Worm (Caenorhabditis elegans) whole organism, late embryonic: ENCODE data around the gene F41G3.10.

ENCODE experiments used
- C08G9.2 ChIP-seq: sonication (generic microtip); optimal IDR thresholded peaks from 2 replicates; lab custom pipeline; 2016; ENCODE audit warnings: mild to moderate bottlenecking, missing genetic modification characterization, moderate library complexity, missing compliant biosample characterization
- C38D4.7 ChIP-seq: fragments of 200-800 bp; sonication (Bioruptor generic); optimal IDR thresholded peaks from 2 replicates; lab custom pipeline; 2018; ENCODE audit warnings: mild to moderate bottlenecking, missing genetic modification characterization, moderate library complexity, missing compliant biosample characterization
- K09A11.1 ChIP-seq: sonication (generic microtip); optimal IDR thresholded peaks from 2 replicates; lab custom pipeline; 2017; ENCODE audit warnings: antibody characterized with exemption, mild to moderate bottlenecking, missing genetic modification characterization, missing compliant biosample characterization; ENCODE audit not compliant: insufficient read depth
- T23F11.4 ChIP-seq: fragments of 200-800 bp; sonication (Bioruptor generic); optimal IDR thresholded peaks from 2 replicates; lab custom pipeline; 2018; ENCODE audit warnings: mild to moderate bottlenecking, missing genetic modification characterization, missing compliant biosample characterization
- ama-1 ChIP-seq: fragments of 150-350 bp; optimal IDR thresholded peaks from 2 replicates; lab custom pipeline; 2014
- ceh-14 ChIP-seq: sonication (generic microtip); optimal IDR thresholded peaks from 2 replicates; lab custom pipeline; 2016; ENCODE audit warnings: missing genotype, missing genetic modification characterization, missing compliant biosample characterization
- ceh-19 ChIP-seq: fragments of 200-800 bp; sonication (Bioruptor generic); optimal IDR thresholded peaks from 2 replicates; lab custom pipeline; 2018; ENCODE audit warnings: mild to moderate bottlenecking, missing genetic modification characterization, missing compliant biosample characterization
- ceh-2 ChIP-seq: sonication (generic microtip); optimal IDR thresholded peaks from 2 replicates; lab custom pipeline; 2016; ENCODE audit warnings: missing genotype, missing genetic modification characterization, missing compliant biosample characterization
- ceh-22 ChIP-seq: sonication (generic microtip); optimal IDR thresholded peaks from 2 replicates; lab custom pipeline; 2017; ENCODE audit warnings: missing biosample characterization, missing genetic modification characterization
- ceh-24 ChIP-seq: sonication (generic microtip); optimal IDR thresholded peaks from 2 replicates; lab custom pipeline; 2016; ENCODE audit warnings: mild to moderate bottlenecking, missing genetic modification characterization, missing compliant biosample characterization
- ceh-30 ChIP-seq: fragments of 150-350 bp; optimal IDR thresholded peaks from 2 replicates; lab custom pipeline; 2014; ENCODE audit warnings: missing biosample characterization, missing genetic modification characterization
- ceh-31 ChIP-seq: sonication (generic microtip); optimal IDR thresholded peaks from 2 replicates; lab custom pipeline; 2016; ENCODE audit warnings: missing genetic modification characterization, missing compliant biosample characterization
- ceh-45 ChIP-seq: fragments of 200-800 bp; sonication (Bioruptor generic); IDR thresholded peaks from 2 replicates; pipeline ENCODE4 v1.3.6; 2022; ENCODE audit warnings: missing genetic modification reagents, missing genetic modification characterization, missing compliant biosample characterization
- ceh-6 ChIP-seq: fragments of 200-800 bp; sonication (Bioruptor generic); optimal IDR thresholded peaks from 2 replicates; lab custom pipeline; 2018; ENCODE audit warnings: mild to moderate bottlenecking, missing genetic modification characterization, missing compliant biosample characterization
- ceh-9 ChIP-seq: sonication (generic microtip); optimal IDR thresholded peaks from 2 replicates; lab custom pipeline; 2016; ENCODE audit warnings: mild to moderate bottlenecking, missing genetic modification characterization, inconsistent platforms, missing compliant biosample characterization
- che-1 ChIP-seq: sonication (generic microtip); optimal IDR thresholded peaks from 2 replicates; lab custom pipeline; 2016; ENCODE audit warnings: mild to moderate bottlenecking, missing genetic modification characterization, missing compliant biosample characterization
- dmd-4 ChIP-seq: sonication (generic microtip); optimal IDR thresholded peaks from 2 replicates; lab custom pipeline; 2016; ENCODE audit warnings: borderline replicate concordance, missing genetic modification characterization, missing compliant biosample characterization
- dve-1 ChIP-seq: sonication (generic microtip); optimal IDR thresholded peaks from 2 replicates; lab custom pipeline; 2017; ENCODE audit warnings: antibody characterized with exemption, mild to moderate bottlenecking, missing genetic modification characterization, missing compliant biosample characterization
- elt-2 ChIP-seq: sonication (generic microtip); optimal IDR thresholded peaks from 2 replicates; lab custom pipeline; 2016; ENCODE audit warnings: missing genetic modification reagents, missing genetic modification characterization, missing compliant biosample characterization
- elt-4 ChIP-seq: sonication (generic microtip); optimal IDR thresholded peaks from 2 replicates; lab custom pipeline; 2016; ENCODE audit warnings: missing genetic modification characterization, missing compliant biosample characterization
- ets-4 ChIP-seq: sonication (generic microtip); optimal IDR thresholded peaks from 2 replicates; lab custom pipeline; 2016; ENCODE audit warnings: missing genetic modification characterization, missing compliant biosample characterization
- eyg-1 ChIP-seq: sonication (generic microtip); optimal IDR thresholded peaks from 2 replicates; lab custom pipeline; 2016; ENCODE audit warnings: missing genotype, missing genetic modification characterization, missing compliant biosample characterization
- fax-1 ChIP-seq: sonication (generic microtip); optimal IDR thresholded peaks from 2 replicates; lab custom pipeline; 2016; ENCODE audit warnings: missing genotype, missing genetic modification characterization, missing compliant biosample characterization
- fkh-10 ChIP-seq: fragments of 150-350 bp; optimal IDR thresholded peaks from 2 replicates; lab custom pipeline; 2014; ENCODE audit warnings: missing biosample characterization, missing genetic modification reagents, missing genetic modification characterization
- fkh-6 ChIP-seq: sonication (generic microtip); optimal IDR thresholded peaks from 2 replicates; lab custom pipeline; 2016; ENCODE audit warnings: missing genetic modification characterization, missing compliant biosample characterization
- gmeb-2 ChIP-seq: sonication (generic microtip); optimal IDR thresholded peaks from 2 replicates; lab custom pipeline; 2016; ENCODE audit warnings: missing genetic modification characterization, inconsistent platforms, missing compliant biosample characterization
- hlh-13 ChIP-seq: fragments of 200-800 bp; sonication (Bioruptor generic); optimal IDR thresholded peaks from 2 replicates; lab custom pipeline; 2018; ENCODE audit warnings: mild to moderate bottlenecking, missing genetic modification characterization, missing compliant biosample characterization
- hlh-30 ChIP-seq: sonication (generic microtip); optimal IDR thresholded peaks from 2 replicates; lab custom pipeline; 2017; ENCODE audit warnings: antibody characterized with exemption, missing genetic modification characterization, missing compliant biosample characterization; ENCODE audit not compliant: insufficient read depth
- hlh-6 ChIP-seq: sonication (generic microtip); optimal IDR thresholded peaks from 2 replicates; lab custom pipeline; 2016; ENCODE audit warnings: missing genotype, missing genetic modification characterization, missing compliant biosample characterization
- lin-11 ChIP-seq: fragments of 200-800 bp; sonication (Bioruptor generic); optimal IDR thresholded peaks from 2 replicates; lab custom pipeline; 2018; ENCODE audit warnings: mild to moderate bottlenecking, missing genetic modification characterization, missing compliant biosample characterization
- madf-2 ChIP-seq: sonication (generic microtip); optimal IDR thresholded peaks from 2 replicates; lab custom pipeline; 2017; ENCODE audit warnings: missing genetic modification characterization, missing compliant biosample characterization
- nfya-1 ChIP-seq: sonication (generic microtip); optimal IDR thresholded peaks from 2 replicates; lab custom pipeline; 2017; ENCODE audit warnings: missing genetic modification characterization, mild to moderate bottlenecking, missing compliant biosample characterization, antibody characterized with exemption, moderate library complexity
- nhr-11 ChIP-seq: fragments of 150-350 bp; optimal IDR thresholded peaks from 2 replicates; lab custom pipeline; 2014; ENCODE audit warnings: missing biosample characterization, missing genetic modification characterization
- nhr-232 ChIP-seq: sonication (generic microtip); optimal IDR thresholded peaks from 2 replicates; lab custom pipeline; 2016; ENCODE audit warnings: missing genetic modification characterization, missing compliant biosample characterization
- npax-4 ChIP-seq: sonication (generic microtip); optimal IDR thresholded peaks from 2 replicates; lab custom pipeline; 2016; ENCODE audit warnings: missing genetic modification characterization, missing compliant biosample characterization
- odd-2 ChIP-seq: sonication (generic microtip); optimal IDR thresholded peaks from 2 replicates; lab custom pipeline; 2017; ENCODE audit warnings: antibody characterized with exemption, mild to moderate bottlenecking, missing genetic modification characterization, missing compliant biosample characterization
- pag-3 ChIP-seq: sonication (generic microtip); optimal IDR thresholded peaks from 2 replicates; lab custom pipeline; 2016; ENCODE audit warnings: missing compliant biosample characterization, missing genetic modification characterization, borderline replicate concordance
- pat-9 ChIP-seq: fragments of 200-800 bp; sonication (Bioruptor generic); optimal IDR thresholded peaks from 2 replicates; lab custom pipeline; 2018; ENCODE audit warnings: mild to moderate bottlenecking, missing genetic modification characterization, moderate library complexity, missing compliant biosample characterization
- pha-4 ChIP-seq: fragments of 150-350 bp; optimal IDR thresholded peaks from 2 replicates; lab custom pipeline; 2018; ENCODE audit warnings: missing biosample characterization, missing genetic modification reagents, missing genetic modification characterization
- pqm-1 ChIP-seq: sonication (generic microtip); optimal IDR thresholded peaks from 2 replicates; lab custom pipeline; 2016; ENCODE audit warnings: missing genetic modification characterization, missing compliant biosample characterization
- pros-1 ChIP-seq: fragments of 150-350 bp; optimal IDR thresholded peaks from 2 replicates; lab custom pipeline; 2014; ENCODE audit warnings: missing biosample characterization, missing genetic modification reagents, missing genetic modification characterization
- ref-2 ChIP-seq: sonication (generic microtip); optimal IDR thresholded peaks from 2 replicates; lab custom pipeline; 2016; ENCODE audit warnings: missing genetic modification characterization, missing compliant biosample characterization
- rnt-1 ChIP-seq: sonication (generic microtip); optimal IDR thresholded peaks from 2 replicates; lab custom pipeline; 2016; ENCODE audit warnings: missing genetic modification characterization, missing compliant biosample characterization
- sdc-2 ChIP-seq: sonication (generic microtip); optimal IDR thresholded peaks from 2 replicates; lab custom pipeline; 2016; ENCODE audit warnings: missing genotype, missing genetic modification characterization, missing compliant biosample characterization
- sox-4 ChIP-seq: sonication (generic microtip); optimal IDR thresholded peaks from 2 replicates; lab custom pipeline; 2017; ENCODE audit warnings: mild to moderate bottlenecking, missing genetic modification characterization, inconsistent platforms, missing compliant biosample characterization
- syd-9 ChIP-seq: sonication (generic microtip); optimal IDR thresholded peaks from 2 replicates; lab custom pipeline; 2016; ENCODE audit warnings: mild to moderate bottlenecking, missing genetic modification characterization, moderate library complexity, missing compliant biosample characterization
- tbx-2 ChIP-seq: sonication (generic microtip); optimal IDR thresholded peaks from 2 replicates; lab custom pipeline; 2016; ENCODE audit warnings: missing genetic modification characterization, missing compliant biosample characterization
- tbx-7 ChIP-seq: sonication (generic microtip); optimal IDR thresholded peaks from 2 replicates; lab custom pipeline; 2016; ENCODE audit warnings: missing genotype, missing genetic modification characterization, missing compliant biosample characterization
- ttx-3 ChIP-seq: sonication (generic microtip); optimal IDR thresholded peaks from 2 replicates; lab custom pipeline; 2016; ENCODE audit warnings: missing genetic modification reagents, missing genetic modification characterization, missing compliant biosample characterization
- unc-3 ChIP-seq, 2 experiments: fragments of 200-800 bp in 1 of 2; sonication (Bioruptor generic) in 1 of 2; sonication (generic microtip) in 1 of 2; conservative IDR thresholded peaks in 1 of 2; optimal IDR thresholded peaks in 1 of 2; 2 replicates each; pipeline versions ENCODE4 v1.3.6 to Lab custom; 2016 to 2022; ENCODE audit warnings: missing compliant biosample characterization in 2 of 2, missing genetic modification characterization in 2 of 2, missing genetic modification reagents in 1 of 2
- unc-42 ChIP-seq: sonication (generic microtip); optimal IDR thresholded peaks from 2 replicates; lab custom pipeline; 2016; ENCODE audit warnings: missing genotype, missing genetic modification characterization, missing compliant biosample characterization
- unc-55 ChIP-seq: sonication (generic microtip); optimal IDR thresholded peaks from 2 replicates; lab custom pipeline; 2017; ENCODE audit warnings: missing biosample characterization, missing genetic modification reagents, missing genetic modification characterization
- zip-5 ChIP-seq: sonication (generic microtip); optimal IDR thresholded peaks from 2 replicates; lab custom pipeline; 2016; ENCODE audit warnings: missing genetic modification characterization, missing compliant biosample characterization

F41G3.10 gene

DNA sequence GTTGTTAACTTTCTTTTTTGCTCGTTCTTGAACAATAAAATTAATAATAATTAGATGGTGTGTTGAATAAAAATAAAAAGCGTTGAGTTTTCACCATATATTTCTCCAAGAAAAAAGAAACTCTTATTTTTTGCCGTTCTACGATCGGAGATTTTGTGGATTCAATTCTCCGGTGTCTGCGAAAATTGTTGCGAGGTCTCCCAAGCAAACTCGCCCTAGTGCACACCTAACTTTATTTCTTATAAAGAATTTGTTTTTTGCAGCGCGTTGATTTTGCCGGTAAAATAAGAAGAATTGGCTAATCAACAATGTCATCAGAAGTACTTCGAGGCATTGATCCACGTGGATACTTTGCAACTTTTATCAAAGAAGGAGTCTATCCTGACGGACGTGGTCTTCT is 7.9 kb downstream of the F41G3.10 start, which contains the start of gene exos-8:
Gene exos-8, plus strand, starts transcription at position 264 of the 400 bp plus-strand sequence.
- TF ChIP-seq madf-2 (tag; lab: Kevin White, UChicago) (peak; percentile 9), fax-1 (peak; percentile 91), npax-4 (tag; lab: Kevin White, UChicago) (no peak), nhr-11 (tag; lab: Kevin White, UChicago) (no peak), nfya-1 (tag; lab: Kevin White, UChicago) (peak; percentile 1), fkh-6 (tag; lab: Kevin White, UChicago) (peak; percentile 59), ceh-22 (tag; lab: Kevin White, UChicago) (no peak), tbx-2 (tag; lab: Kevin White, UChicago) (peak; percentile 96), unc-55 (GFP tag; lab: Kevin White, UChicago) (no peak), pqm-1 (tag; lab: Kevin White, UChicago) (peak; percentile 56), ama-1 (lab: Kevin White, UChicago) (no peak), sox-4 (tag; lab: Kevin White, UChicago) (peak; percentile 28), gmeb-2 (no peak), unc-3 (GFP tag; conservative IDR thresholded peaks at IDR 0.05; lab: Robert Waterston, UW) (no peak), unc-3 (tag; optimal IDR thresholded peaks at IDR 0.05; lab: Kevin White, UChicago) (peak; percentile 64), ets-4 (tag; lab: Kevin White, UChicago) (peak; percentile 76), zip-5 (tag; lab: Kevin White, UChicago) (peak; percentile 91), ceh-2 (tag; lab: Kevin White, UChicago) (peak; percentile 90), K09A11.1 (tag; lab: Kevin White, UChicago) (no peak), nhr-232 (no peak), pat-9 (no peak), dve-1 (tag; lab: Kevin White, UChicago) (no peak), hlh-30 (tag; lab: Kevin White, UChicago) (no peak), elt-4 (no peak), C38D4.7 (GFP tag; lab: Kevin White, UChicago) (no peak), ceh-24 (tag; lab: Kevin White, UChicago) (no peak), C08G9.2 (tag; lab: Kevin White, UChicago) (peak; percentile 93), ref-2 (peak; percentile 95), ceh-19 (GFP tag; lab: Kevin White, UChicago) (peak; percentile 67), ttx-3 (peak; percentile 49), ceh-45 (GFP tag; lab: Robert Waterston, UW) (no peak), pag-3 (tag; lab: Kevin White, UChicago) (no peak), T23F11.4 (GFP tag; lab: Kevin White, UChicago) (peak; percentile 11), ceh-31 (tag; lab: Kevin White, UChicago) (peak; percentile 97), ceh-6 (GFP tag; lab: Kevin White, UChicago) (no peak), fkh-10 (GFP tag; lab: Kevin White, UChicago) (no peak), dmd-4 (tag; lab: Kevin White, UChicago) (peak; percentile 72), ceh-14 (peak; percentile 91), rnt-1 (tag; lab: Kevin White, UChicago) (peak; percentile 91), che-1 (tag; lab: Kevin White, UChicago) (no peak), elt-2 (tag; lab: Kevin White, UChicago) (no peak), tbx-7 (tag; lab: Kevin White, UChicago) (peak; percentile 83), unc-42 (tag; lab: Kevin White, UChicago) (peak; percentile 85), sdc-2 (no peak), syd-9 (tag; lab: Kevin White, UChicago) (peak; percentile 49), odd-2 (no peak), pha-4 (tag; lab: Kevin White, UChicago) (no peak), eyg-1 (tag; lab: Kevin White, UChicago) (no peak), ceh-9 (tag; lab: Kevin White, UChicago) (no peak), ceh-30 (no peak), hlh-6 (tag; lab: Kevin White, UChicago) (peak; percentile 39), pros-1 (tag; lab: Kevin White, UChicago) (no peak), hlh-13 (GFP tag; lab: Kevin White, UChicago) (peak; percentile 21), lin-11 (no peak)
